Fruit fly (Drosophila melanogaster): ENCODE data around the gene CG13144.

- TF ChIP-seq Crg-1 (GFP tag; optimal IDR thresholded peaks at IDR 0.05) = no peak
- no peak for TF ChIP-seq kay (GFP tag; ENCODE audit: borderline replicate concordance)
- no peak for TF ChIP-seq tj (GFP tag; optimal IDR thresholded peaks at IDR 0.05)
- TF ChIP-seq cnc (optimal IDR thresholded peaks at IDR 0.05) = no peak
- no peak for TF ChIP-seq cic (GFP tag; optimal IDR thresholded peaks at IDR 0.05)
Measured at dm6 chr2L:10504895-10505294, 13.6 kb upstream of the CG13144 start.
